Worm (Caenorhabditis elegans) whole organism, young adult: Measurements from ENCODE around the gene C18B2.3.

Source experiments
- B0035.1 ChIP-seq: sonication (generic microtip); optimal IDR thresholded peaks from 2 replicates; lab custom pipeline; 2016; ENCODE audit warnings: missing genetic modification characterization, mild to moderate bottlenecking, missing compliant biosample characterization, missing genotype, missing genetic modification reagents
- K12H6.12 ChIP-seq: fragments of 200-800 bp; sonication (Bioruptor generic); optimal IDR thresholded peaks from 2 replicates; lab custom pipeline; 2018; ENCODE audit warnings: mild to moderate bottlenecking, missing genetic modification characterization, missing compliant biosample characterization
- Y95B8A.8 ChIP-seq: fragments of 200-800 bp; sonication (Bioruptor generic); IDR thresholded peaks from 2 replicates; pipeline ENCODE4 v1.3.6; 2022; ENCODE audit warnings: missing genetic modification reagents, missing genetic modification characterization, missing compliant biosample characterization
- ceh-40 ChIP-seq: fragments of 200-800 bp; sonication (Bioruptor generic); IDR thresholded peaks from 2 replicates; pipeline ENCODE4 v1.3.6; 2022; ENCODE audit warnings: missing genetic modification characterization, missing compliant biosample characterization
- ceh-79 ChIP-seq: sonication (generic microtip); optimal IDR thresholded peaks from 2 replicates; lab custom pipeline; 2017; ENCODE audit warnings: mild to moderate bottlenecking, missing genetic modification characterization, missing compliant biosample characterization
- dpl-1 ChIP-seq: fragments of 150-350 bp; optimal IDR thresholded peaks from 2 replicates; lab custom pipeline; 2014; ENCODE audit warnings: missing biosample characterization, missing genetic modification reagents, missing genetic modification characterization
- hmg-1.2 ChIP-seq: fragments of 200-800 bp; sonication (Bioruptor generic); IDR thresholded peaks from 2 replicates; pipeline ENCODE4 v1.3.6; 2022; ENCODE audit warnings: missing genetic modification reagents, missing genetic modification characterization, missing compliant biosample characterization
- hrde-1 ChIP-seq: sonication (generic microtip); optimal IDR thresholded peaks from 2 replicates; lab custom pipeline; 2016; ENCODE audit warnings: missing genetic modification characterization, mild to moderate bottlenecking, missing compliant biosample characterization, moderate library complexity, missing genotype, missing genetic modification reagents, borderline replicate concordance
- rcor-1 ChIP-seq: fragments of 200-800 bp; sonication (Bioruptor generic); IDR thresholded peaks from 2 replicates; pipeline ENCODE4 v1.3.6; 2022; ENCODE audit warnings: missing genetic modification reagents, missing genetic modification characterization, missing compliant biosample characterization
- tlf-1 ChIP-seq: fragments of 200-800 bp; sonication (Bioruptor generic); optimal IDR thresholded peaks from 2 replicates; lab custom pipeline; 2018; ENCODE audit warnings: mild to moderate bottlenecking, missing genetic modification characterization, missing compliant biosample characterization
- unc-130 ChIP-seq: sonication (generic microtip); optimal IDR thresholded peaks from 2 replicates; lab custom pipeline; 2016; ENCODE audit warnings: missing genetic modification reagents, missing genetic modification characterization, missing compliant biosample characterization

DNA sequence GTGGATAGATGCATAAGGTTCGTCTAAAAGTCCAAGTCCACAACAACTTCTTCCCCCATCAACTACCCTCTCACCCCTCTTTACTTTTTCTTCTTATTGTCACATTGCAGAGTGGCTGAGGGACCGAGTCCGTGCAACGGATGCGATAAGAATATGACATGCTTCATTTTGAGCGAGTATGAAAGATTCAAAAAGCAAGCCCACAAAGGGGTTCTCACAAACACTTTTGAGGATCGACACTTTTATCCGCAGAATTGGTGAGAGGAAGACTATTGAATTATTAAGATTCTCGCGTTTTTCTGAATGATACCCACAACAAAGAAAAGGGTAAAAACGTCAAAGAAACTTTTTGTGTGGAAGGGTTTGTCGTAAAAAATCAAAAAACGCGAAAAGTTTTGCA is 24.0 kb downstream of the C18B2.3 start:
- no peak for TF ChIP-seq tlf-1 (GFP tag; lab: Kevin White, UChicago)
- no peak for TF ChIP-seq rcor-1
- no peak for TF ChIP-seq K12H6.12 (tag; lab: Kevin White, UChicago)
- TF ChIP-seq dpl-1 (GFP tag; lab: Kevin White, UChicago) = no peak
- TF ChIP-seq ceh-79 (tag; lab: Kevin White, UChicago) = no peak
- TF ChIP-seq hrde-1 (tag; lab: Kevin White, UChicago) = no peak
- no peak for TF ChIP-seq hmg-1.2
- no peak for TF ChIP-seq ceh-40 (GFP tag; lab: Robert Waterston, UW)
- TF ChIP-seq unc-130 (GFP tag; lab: Kevin White, UChicago) = no peak
- TF ChIP-seq B0035.1 (tag; lab: Kevin White, UChicago) = no peak
- TF ChIP-seq Y95B8A.8 (GFP tag; lab: Robert Waterston, UW) = no peak
